Fruit fly (Drosophila melanogaster) whole organism, embryonic: ENCODE data around the gene Prp5.
A peak's percentile ranks its signal among the peaks of the same experiment; 100 is the strongest.

ENCODE experiments used
- Bdp1 ChIP-seq: fragments of 200-800 bp; sonication (Bioruptor generic); optimal IDR thresholded peaks from 3 replicates; lab custom pipeline; 2016; ENCODE audit warnings: missing biosample characterization, missing genetic modification characterization
- CG10209 ChIP-seq: fragments of 200-800 bp; sonication (Bioruptor generic); optimal IDR thresholded peaks from 3 replicates; lab custom pipeline; 2017; ENCODE audit warnings: missing biosample characterization, mild to moderate bottlenecking, missing genetic modification characterization, missing genetic modification reagents
- CG1024 ChIP-seq: fragments of 200-800 bp; sonication (Bioruptor generic); IDR thresholded peaks from 2 replicates; pipeline ENCODE4 v1.3.6; 2022; ENCODE audit warnings: missing biosample characterization, missing genetic modification characterization
- CG10267 ChIP-seq: fragments of 200-800 bp; sonication (Bioruptor generic); optimal IDR thresholded peaks from 2 replicates; lab custom pipeline; 2018; ENCODE audit warnings: missing biosample characterization, mild to moderate bottlenecking, missing genetic modification characterization, moderate library complexity
- CG10654 ChIP-seq: fragments of 200-800 bp; sonication (Bioruptor generic); optimal IDR thresholded peaks from 2 replicates; lab custom pipeline; 2016; ENCODE audit warnings: missing biosample characterization, missing genetic modification characterization
- CG12659 ChIP-seq: fragments of 200-800 bp; sonication (Bioruptor generic); optimal IDR thresholded peaks from 3 replicates; lab custom pipeline; 2017; ENCODE audit warnings: mild to moderate bottlenecking, missing biosample characterization, missing genetic modification reagents, missing genetic modification characterization
- CG13296 ChIP-seq: fragments of 200-800 bp; sonication (Bioruptor generic); optimal IDR thresholded peaks from 3 replicates; lab custom pipeline; 2018; ENCODE audit warnings: missing biosample characterization, mild to moderate bottlenecking, missing genetic modification characterization
- CG13424 ChIP-seq: fragments of 200-800 bp; sonication (Bioruptor generic); optimal IDR thresholded peaks from 2 replicates; lab custom pipeline; 2019; ENCODE audit warnings: missing biosample characterization, mild to moderate bottlenecking, missing genetic modification characterization, moderate library complexity
- CG14441 ChIP-seq: fragments of 200-800 bp; sonication (Bioruptor generic); IDR thresholded peaks from 2 replicates; pipeline ENCODE4 v1.3.6; 2022; ENCODE audit warnings: missing biosample characterization, missing genetic modification characterization
- CG1603 ChIP-seq: fragments of 200-800 bp; sonication (Bioruptor generic); optimal IDR thresholded peaks from 2 replicates; lab custom pipeline; 2019; ENCODE audit warnings: missing biosample characterization, mild to moderate bottlenecking, missing genetic modification characterization, moderate library complexity
- CG16863 ChIP-seq: fragments of 200-800 bp; sonication (Bioruptor generic); optimal IDR thresholded peaks from 3 replicates; lab custom pipeline; 2016; ENCODE audit warnings: missing biosample characterization, missing genetic modification characterization
- CG17359 ChIP-seq: fragments of 200-800 bp; sonication (Bioruptor generic); optimal IDR thresholded peaks from 3 replicates; lab custom pipeline; 2018; ENCODE audit warnings: missing biosample characterization, mild to moderate bottlenecking, missing genetic modification characterization, moderate library complexity
- CG17568 ChIP-seq: fragments of 200-800 bp; sonication (Bioruptor generic); optimal IDR thresholded peaks from 2 replicates; lab custom pipeline; 2018; ENCODE audit warnings: missing biosample characterization, mild to moderate bottlenecking, missing genetic modification characterization, moderate library complexity
- CG18476 ChIP-seq: fragments of 200-800 bp; sonication (Bioruptor generic); optimal IDR thresholded peaks from 2 replicates; lab custom pipeline; 2016; ENCODE audit warnings: missing biosample characterization, mild to moderate bottlenecking, missing genetic modification characterization
- CG31365 ChIP-seq: fragments of 200-800 bp; sonication (Bioruptor generic); optimal IDR thresholded peaks from 2 replicates; lab custom pipeline; 2018; ENCODE audit warnings: missing biosample characterization, mild to moderate bottlenecking, missing genetic modification characterization
- CG3726 ChIP-seq: fragments of 200-800 bp; sonication (Bioruptor generic); IDR thresholded peaks from 3 replicates; pipeline ENCODE4, ENCODE4 v1.3.6; 2022; ENCODE audit warnings: missing biosample characterization, missing genetic modification characterization
- CG9609 ChIP-seq: fragments of 200-800 bp; sonication (Bioruptor generic); optimal IDR thresholded peaks from 3 replicates; lab custom pipeline; 2016; ENCODE audit warnings: missing biosample characterization, missing genetic modification characterization
- D ChIP-seq, 2 experiments: fragments of 200-800 bp in 1 of 2; fragments of >200 bp in 1 of 2; sonication (Bioruptor generic) in 1 of 2; optimal IDR thresholded peaks; 2 replicates in 1 of 2; 3 replicates in 1 of 2; lab custom pipeline; 2017; ENCODE audit warnings: mild to moderate bottlenecking in 1 of 2, missing biosample characterization in 1 of 2, missing genetic modification characterization in 1 of 2, missing genetic modification reagents in 1 of 2
- Doc3 ChIP-seq: fragments of 200-800 bp; sonication (Bioruptor generic); IDR thresholded peaks from 3 replicates; pipeline ENCODE4 v1.3.6; 2022; ENCODE audit warnings: missing biosample characterization, missing genetic modification characterization; ENCODE audit not compliant: partially characterized antibody
- HHEX ChIP-seq: fragments of 200-800 bp; sonication (Bioruptor generic); optimal IDR thresholded peaks from 3 replicates; lab custom pipeline; 2017; ENCODE audit warnings: missing biosample characterization, mild to moderate bottlenecking, missing genetic modification characterization, missing genetic modification reagents
- Hr39 ChIP-seq: fragments of >200 bp; optimal IDR thresholded peaks from 2 replicates; lab custom pipeline; 2017
- Kr ChIP-seq: fragments of 200-800 bp; sonication (Bioruptor generic); optimal IDR thresholded peaks from 2 replicates; lab custom pipeline; 2017; ENCODE audit warnings: missing biosample characterization, mild to moderate bottlenecking, missing genetic modification characterization
- MESR4 ChIP-seq: fragments of 200-800 bp; sonication (Bioruptor generic); optimal IDR thresholded peaks from 2 replicates; lab custom pipeline; 2018; ENCODE audit warnings: missing biosample characterization, mild to moderate bottlenecking, missing genetic modification characterization, moderate library complexity
- Sox100B ChIP-seq: fragments of 200-800 bp; sonication (Bioruptor generic); optimal IDR thresholded peaks from 3 replicates; lab custom pipeline; 2018; ENCODE audit warnings: missing biosample characterization, mild to moderate bottlenecking, missing genetic modification characterization
- abd-A ChIP-seq: fragments of 200-800 bp; sonication (Bioruptor generic); optimal IDR thresholded peaks from 3 replicates; lab custom pipeline; 2019; ENCODE audit warnings: missing biosample characterization, mild to moderate bottlenecking, missing genetic modification characterization, moderate library complexity
- ac ChIP-seq: fragments of 200-800 bp; sonication (Bioruptor generic); optimal IDR thresholded peaks from 3 replicates; lab custom pipeline; 2017; ENCODE audit warnings: missing biosample characterization, mild to moderate bottlenecking, missing genetic modification characterization
- ase ChIP-seq: fragments of 200-800 bp; sonication (Bioruptor generic); IDR thresholded peaks from 3 replicates; pipeline ENCODE4 v1.3.6; 2022; ENCODE audit warnings: missing biosample characterization, missing genetic modification characterization
- ato ChIP-seq: fragments of 200-800 bp; sonication (Bioruptor generic); IDR thresholded peaks from 2 replicates; pipeline ENCODE4 v1.3.6; 2022; ENCODE audit warnings: missing biosample characterization, missing genetic modification characterization; ENCODE audit not compliant: partially characterized antibody
- bsh ChIP-seq, 2 experiments: fragments of 200-800 bp; sonication (Bioruptor generic); optimal IDR thresholded peaks; 2 replicates each; lab custom pipeline; 2017 to 2018; ENCODE audit warnings: mild to moderate bottlenecking in 2 of 2, missing biosample characterization in 2 of 2, missing genetic modification characterization in 2 of 2, moderate library complexity in 1 of 2
- cas ChIP-seq: fragments of 200-800 bp; sonication (Bioruptor generic); IDR thresholded peaks from 2 replicates; pipeline ENCODE4 v1.3.6; 2022; ENCODE audit warnings: missing biosample characterization, missing genetic modification characterization
- cg ChIP-seq: fragments of 200-800 bp; sonication (Bioruptor generic); optimal IDR thresholded peaks from 3 replicates; lab custom pipeline; 2019; ENCODE audit warnings: missing biosample characterization, mild to moderate bottlenecking, missing genetic modification characterization, moderate library complexity
- crol ChIP-seq: fragments of 200-800 bp; sonication (Bioruptor generic); IDR thresholded peaks from 2 replicates; pipeline ENCODE4 v1.3.6; 2022; ENCODE audit warnings: missing biosample characterization, missing genetic modification characterization
- dan ChIP-seq: fragments of 200-800 bp; sonication (Bioruptor generic); IDR thresholded peaks from 2 replicates; pipeline ENCODE4 v1.3.6; 2022; ENCODE audit warnings: missing biosample characterization, missing genetic modification characterization
- disco-r ChIP-seq: fragments of 200-800 bp; sonication (Bioruptor generic); optimal IDR thresholded peaks from 2 replicates; lab custom pipeline; 2016; ENCODE audit warnings: missing biosample characterization, missing genetic modification characterization
- dysf ChIP-seq: fragments of 200-800 bp; sonication (Bioruptor generic); IDR thresholded peaks from 3 replicates; pipeline ENCODE4 v1.3.6; 2022; ENCODE audit warnings: missing biosample characterization, missing genetic modification characterization
- ewg ChIP-seq: fragments of 200-800 bp; sonication (Bioruptor generic); optimal IDR thresholded peaks from 3 replicates; lab custom pipeline; 2017; ENCODE audit warnings: mild to moderate bottlenecking, missing biosample characterization, missing genetic modification reagents, missing genetic modification characterization
- gsb ChIP-seq: fragments of 200-800 bp; sonication (Bioruptor generic); IDR thresholded peaks from 2 replicates; pipeline ENCODE4 v1.3.6; 2022; ENCODE audit warnings: missing biosample characterization, missing genetic modification characterization
- klu ChIP-seq: fragments of 200-800 bp; sonication (Bioruptor generic); IDR thresholded peaks from 2 replicates; pipeline ENCODE4 v1.3.6; 2022; ENCODE audit warnings: missing biosample characterization, missing genetic modification characterization
- kni ChIP-seq: fragments of 200-800 bp; sonication (Bioruptor generic); optimal IDR thresholded peaks from 3 replicates; lab custom pipeline; 2017; ENCODE audit warnings: mild to moderate bottlenecking, missing biosample characterization, missing genetic modification reagents, missing genetic modification characterization
- lov ChIP-seq, 2 experiments: fragments of 200-800 bp in 1 of 2; fragments of >200 bp in 1 of 2; sonication (Bioruptor generic) in 1 of 2; IDR thresholded peaks in 1 of 2; optimal IDR thresholded peaks in 1 of 2; 2 replicates in 1 of 2; 3 replicates in 1 of 2; pipeline versions ENCODE4 v1.3.6 to Lab custom; 2017 to 2022; ENCODE audit warnings: missing biosample characterization in 1 of 2, missing genetic modification characterization in 1 of 2
- nau ChIP-seq: fragments of 200-800 bp; sonication (Bioruptor generic); optimal IDR thresholded peaks from 3 replicates; lab custom pipeline; 2017; ENCODE audit warnings: missing biosample characterization, mild to moderate bottlenecking, missing genetic modification characterization, missing genetic modification reagents
- pan ChIP-seq, 4 experiments: fragments of >200 bp in 3 of 4; fragments of 200-800 bp in 1 of 4; sonication (Bioruptor generic) in 1 of 4; optimal IDR thresholded peaks in 3 of 4; IDR thresholded peaks in 1 of 4; 2 replicates each; pipeline versions ENCODE4 v1.3.6 to Lab custom; 2017 to 2022; ENCODE audit warnings: missing biosample characterization in 2 of 4, missing genetic modification characterization in 2 of 4, mixed read lengths in 1 of 4
- prd ChIP-seq, 3 experiments: fragments of >200 bp in 2 of 3; fragments of 200-800 bp in 1 of 3; sonication (Bioruptor generic) in 1 of 3; optimal IDR thresholded peaks in 2 of 3; IDR thresholded peaks in 1 of 3; 2 replicates in 2 of 3; 3 replicates in 1 of 3; pipeline versions ENCODE4 v1.3.6 to Lab custom; 2017 to 2022; ENCODE audit warnings: missing biosample characterization in 1 of 3, missing genetic modification characterization in 1 of 3
- repo ChIP-seq: fragments of 200-800 bp; sonication (Bioruptor generic); optimal IDR thresholded peaks from 2 replicates; lab custom pipeline; 2016; ENCODE audit warnings: missing biosample characterization, missing genetic modification characterization
- sens-2 ChIP-seq: fragments of 200-800 bp; sonication (Bioruptor generic); IDR thresholded peaks from 2 replicates; pipeline ENCODE4 v1.3.6; 2022; ENCODE audit warnings: missing biosample characterization, missing genetic modification characterization
- seq ChIP-seq: fragments of 200-800 bp; sonication (Bioruptor generic); IDR thresholded peaks from 2 replicates; pipeline ENCODE4 v1.3.6; 2022; ENCODE audit warnings: missing biosample characterization, missing genetic modification characterization
- tna ChIP-seq: fragments of 200-800 bp; sonication (Bioruptor generic); IDR thresholded peaks from 2 replicates; pipeline ENCODE4 v1.3.6; 2022; ENCODE audit warnings: missing biosample characterization, missing genetic modification characterization; ENCODE audit not compliant: partially characterized antibody
- unpg ChIP-seq: fragments of 200-800 bp; sonication (Bioruptor generic); optimal IDR thresholded peaks from 3 replicates; lab custom pipeline; 2018; ENCODE audit warnings: missing biosample characterization, mild to moderate bottlenecking, missing genetic modification characterization, moderate library complexity
- yki ChIP-seq: fragments of >200 bp; optimal IDR thresholded peaks from 3 replicates; lab custom pipeline; 2018

Prp5 gene

DNA sequence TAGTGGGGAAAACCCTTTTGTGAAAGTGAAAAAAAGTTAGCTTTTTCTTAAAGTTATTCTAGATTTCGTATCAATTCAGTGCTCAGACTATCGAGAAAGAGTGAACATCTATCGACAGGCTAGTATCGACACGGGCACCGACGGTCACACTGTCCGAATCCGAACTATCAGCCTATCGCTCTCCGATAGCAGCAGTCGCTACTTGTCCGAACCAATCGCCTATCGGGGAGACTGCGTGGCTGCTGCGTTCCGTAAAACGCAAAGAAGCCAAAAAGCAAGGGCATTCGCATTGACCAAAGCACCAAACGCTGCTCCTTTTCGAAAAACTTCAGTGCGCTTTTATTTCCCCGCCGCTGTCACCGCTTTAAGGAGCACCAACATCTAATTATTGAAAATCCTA lies 25.7 kb upstream of the Prp5 start, which contains the start of gene Top1 (continued):
- TF ChIP-seq HHEX (GFP tag; lab: Kevin White, UChicago) (no peak), tna (GFP tag; lab: Robert Waterston, UW) (peak; percentile 95), disco-r (GFP tag; lab: Kevin White, UChicago) (no peak), CG14441 (0 out of 2 replicates have a peak, but pooled peaks have one; percentile 10), ato (GFP tag; lab: Robert Waterston, UW) (peak; percentile 97), lov (optimal IDR thresholded peaks at IDR 0.05; lab: Kevin White, UChicago) (no peak), lov (GFP tag; IDR thresholded peaks at IDR 0.05; lab: Robert Waterston, UW) (no peak), cas (GFP tag; lab: Robert Waterston, UW) (no peak), CG10267 (tag; lab: Kevin White, UChicago) (peak; percentile 25), bsh (GFP tag; optimal IDR thresholded peaks at IDR 0.05; lab: Kevin White, UChicago) (no peak), CG10209 (GFP tag; lab: Kevin White, UChicago) (no peak), Sox100B (GFP tag; lab: Kevin White, UChicago) (no peak), sens-2 (GFP tag; lab: Robert Waterston, UW) (no peak), CG17359 (tag; lab: Kevin White, UChicago) (peak; percentile 9), gsb (GFP tag; lab: Robert Waterston, UW) (no peak), dan (GFP tag; lab: Robert Waterston, UW) (no peak), CG13424 (no peak), CG1603 (tag; lab: Kevin White, UChicago) (peak; percentile 72), Doc3 (GFP tag; lab: Robert Waterston, UW) (peak; percentile 93), repo (no peak), Kr (no peak), crol (GFP tag; lab: Robert Waterston, UW) (no peak), CG17568 (no peak), CG12659 (peak; percentile 52), klu (GFP tag; lab: Robert Waterston, UW) (no peak), CG3726 (GFP tag; lab: Robert Waterston, UW) (no peak), Bdp1 (GFP tag; lab: Kevin White, UChicago) (no peak), seq (no peak), yki (lab: Kevin White, UChicago) (no peak), CG10654 (no peak), cg (no peak), CG31365 (no peak), nau (GFP tag; lab: Kevin White, UChicago) (no peak), D (optimal IDR thresholded peaks at IDR 0.05; lab: Kevin White, UChicago) (no peak), D (GFP tag; optimal IDR thresholded peaks at IDR 0.05; lab: Kevin White, UChicago) (no peak), ase (GFP tag; lab: Robert Waterston, UW) (no peak), prd (optimal IDR thresholded peaks at IDR 0.05; lab: Kevin White, UChicago) (no peak), prd (GFP tag; IDR thresholded peaks at IDR 0.05; lab: Robert Waterston, UW) (peak; percentile 38; the same call in 2 of the 3 replicates), pan (optimal IDR thresholded peaks at IDR 0.05; lab: Kevin White, UChicago) (no peak), pan (GFP tag; optimal IDR thresholded peaks at IDR 0.05 in 1 of 2, IDR thresholded peaks at IDR 0.05 in 1 of 2) (no peak), MESR4 (GFP tag; lab: Kevin White, UChicago) (peak; percentile 66), ac (GFP tag; lab: Kevin White, UChicago) (no peak), Hr39 (lab: Kevin White, UChicago) (no peak), kni (GFP tag; lab: Kevin White, UChicago) (no peak), CG16863 (GFP tag; lab: Kevin White, UChicago) (no peak), CG18476 (GFP tag; lab: Kevin White, UChicago) (no peak), CG13296 (GFP tag; lab: Kevin White, UChicago) (no peak), abd-A (tag; lab: Kevin White, UChicago) (no peak), ewg (GFP tag; lab: Kevin White, UChicago) (no peak), CG1024 (GFP tag; lab: Robert Waterston, UW) (no peak), CG9609 (peak; percentile 5), dysf (peak; percentile 32; the same call in 1 of the 3 replicates), unpg (GFP tag; lab: Kevin White, UChicago) (no peak)
